Worm (Caenorhabditis elegans): Measurements from ENCODE around the gene plpp-1.1.
A peak's percentile ranks its signal among the peaks of the same experiment; 100 is the strongest.

The plpp-1.1 gene

ce11 chrII:3954018-3954417 is 26.2 kb upstream of the plpp-1.1 start (continued):
- TF ChIP-seq hlh-11 (tag; optimal IDR thresholded peaks at IDR 0.05) (peak; percentile 51), D1046.2 (GFP tag; IDR thresholded peaks at IDR 0.05) (no peak), php-3 (GFP tag; IDR thresholded peaks at IDR 0.05) (peak; percentile 74), nhr-6 (tag; optimal IDR thresholded peaks at IDR 0.05) (peak; percentile 24), Y5F2A.4 (GFP tag; optimal IDR thresholded peaks at IDR 0.05) (no peak), dmd-9 (GFP tag; IDR thresholded peaks at IDR 0.05) (no peak), madf-9 (GFP tag; conservative IDR thresholded peaks at IDR 0.05) (no peak), spr-3 (GFP tag; optimal IDR thresholded peaks at IDR 0.05) (no peak), lin-13 (GFP tag; optimal IDR thresholded peaks at IDR 0.05) (no peak), rbr-2 (tag; optimal IDR thresholded peaks at IDR 0.05) (no peak), dpl-1 (GFP tag; optimal IDR thresholded peaks at IDR 0.05) (no peak), duxl-1 (tag; optimal IDR thresholded peaks at IDR 0.05; ENCODE audit: poor library complexity) (no peak), mes-2 (tag; optimal IDR thresholded peaks at IDR 0.05; ENCODE audit: poor library complexity, severe bottlenecking) (no peak), Y48G9A.11 (GFP tag; IDR thresholded peaks at IDR 0.05) (no peak), lsy-2 (tag; optimal IDR thresholded peaks at IDR 0.05) (no peak), ama-1 (optimal IDR thresholded peaks at IDR 0.05) (no peak), daf-19 (GFP tag; conservative IDR thresholded peaks at IDR 0.05) (no peak), egl-27 (tag; optimal IDR thresholded peaks at IDR 0.05) (no peak), set-16 (GFP tag; IDR thresholded peaks at IDR 0.05) (no peak), attf-4 (tag; optimal IDR thresholded peaks at IDR 0.05) (no peak), dve-1 (tag; optimal IDR thresholded peaks at IDR 0.05; ENCODE audit: insufficient read depth) (peak; percentile 49), hmg-1.1 (GFP tag; IDR thresholded peaks at IDR 0.05) (no peak), T20F7.1 (GFP tag; optimal IDR thresholded peaks at IDR 0.05) (peak; percentile 15), mdl-1 (tag; optimal IDR thresholded peaks at IDR 0.05) (no peak), fkh-10 (GFP tag; optimal IDR thresholded peaks at IDR 0.05) (no peak), nhr-42 (GFP tag; IDR thresholded peaks at IDR 0.05) (no peak), ceh-62 (tag; optimal IDR thresholded peaks at IDR 0.05) (no peak), F49E8.2 (tag; optimal IDR thresholded peaks at IDR 0.05; ENCODE audit: borderline replicate concordance) (no peak)

- TF ChIP-seq nhr-237 (tag; optimal IDR thresholded peaks at IDR 0.05) (no peak), Y75B8A.6 (GFP tag; IDR thresholded peaks at IDR 0.05) (no peak), ceh-20 (GFP tag; IDR thresholded peaks at IDR 0.05) (peak; percentile 66), php-3 (GFP tag; IDR thresholded peaks at IDR 0.05) (peak; percentile 91), egl-27 (tag; optimal IDR thresholded peaks at IDR 0.05) (no peak), aha-1 (tag) (no peak), T26A8.4 (GFP tag; IDR thresholded peaks at IDR 0.05) (no peak), hlh-11 (tag; optimal IDR thresholded peaks at IDR 0.05) (peak; percentile 26), lsy-2 (tag; optimal IDR thresholded peaks at IDR 0.05) (peak in 1 of 2 experiments; percentile 47), nhr-28 (tag; optimal IDR thresholded peaks at IDR 0.05) (peak; percentile 45), pqm-1 (tag; optimal IDR thresholded peaks at IDR 0.05) (peak; percentile 22), mep-1 (tag; optimal IDR thresholded peaks at IDR 0.05) (peak; percentile 49), dve-1 (tag; optimal IDR thresholded peaks at IDR 0.05; ENCODE audit: insufficient read depth) (peak; percentile 77), dmd-6 (GFP tag; IDR thresholded peaks at IDR 0.05) (peak; percentile 28; the same call in 1 of the 2 replicates), daf-16 (GFP tag; optimal IDR thresholded peaks at IDR 0.05) (no peak), daf-16 (tag; optimal IDR thresholded peaks at IDR 0.05) (peak; percentile 89)
These were observed 25.2 kb upstream of the plpp-1.1 start for ce11 chrII:3952967-3953366.

- TF ChIP-seq lin-29 (GFP tag; IDR thresholded peaks at IDR 0.05), result no peak
- peak; percentile 45 for TF ChIP-seq aha-1 (tag)
- peak in 1 of 2 experiments; percentile 60 for TF ChIP-seq unc-62 (GFP tag; optimal IDR thresholded peaks at IDR 0.05 in 1 of 2)
- TF ChIP-seq unc-62 (tag; optimal IDR thresholded peaks at IDR 0.05), result no peak
- peak; percentile 73 for TF ChIP-seq nhr-28 (tag; optimal IDR thresholded peaks at IDR 0.05)
- TF ChIP-seq dve-1 (tag; optimal IDR thresholded peaks at IDR 0.05; ENCODE audit: insufficient read depth), result peak; percentile 61
- TF ChIP-seq ces-1 (GFP tag; optimal IDR thresholded peaks at IDR 0.05), result no peak
- TF ChIP-seq nhr-77 (tag; optimal IDR thresholded peaks at IDR 0.05), result peak; percentile 30
- TF ChIP-seq daf-16 (GFP tag; optimal IDR thresholded peaks at IDR 0.05), result no peak
- peak; percentile 72 for TF ChIP-seq daf-16 (tag; optimal IDR thresholded peaks at IDR 0.05)
- TF ChIP-seq nhr-25 (tag; optimal IDR thresholded peaks at IDR 0.05; ENCODE audit: borderline replicate concordance, insufficient read depth), result peak; percentile 49
- peak; percentile 49 for TF ChIP-seq nhr-11 (tag; optimal IDR thresholded peaks at IDR 0.05)
These were observed 24.6 kb upstream of the plpp-1.1 start for ce11 chrII:3952368-3952767.
